Worm (Caenorhabditis elegans) whole organism, L1 larva: ENCODE data around the gene F01G4.4.

Experiments
- C04F5.9 ChIP-seq: sonication (generic microtip); optimal IDR thresholded peaks from 2 replicates; lab custom pipeline; 2016; ENCODE audit warnings: missing genetic modification characterization, missing compliant biosample characterization
- aha-1 ChIP-seq: fragments of 150-350 bp; optimal IDR thresholded peaks from 2 replicates; lab custom pipeline; 2014; ENCODE audit warnings: missing biosample characterization, missing genetic modification characterization
- alr-1 ChIP-seq: fragments of 200-800 bp; sonication (Bioruptor generic); optimal IDR thresholded peaks from 2 replicates; lab custom pipeline; 2018; ENCODE audit warnings: borderline replicate concordance, mild to moderate bottlenecking, missing genetic modification characterization, missing compliant biosample characterization
- aly-2 ChIP-seq: fragments of 150-350 bp; optimal IDR thresholded peaks from 2 replicates; lab custom pipeline; 2014; ENCODE audit warnings: missing biosample characterization, missing genetic modification characterization
- ces-1 ChIP-seq: fragments of 150-350 bp; optimal IDR thresholded peaks from 2 replicates; lab custom pipeline; 2014; ENCODE audit warnings: missing biosample characterization, missing genetic modification reagents, missing genetic modification characterization
- dsc-1 ChIP-seq: sonication (generic microtip); optimal IDR thresholded peaks from 2 replicates; lab custom pipeline; 2016; ENCODE audit warnings: mild to moderate bottlenecking, missing genetic modification characterization, missing compliant biosample characterization
- efl-1 ChIP-seq, 4 experiments: fragments of 150-350 bp; optimal IDR thresholded peaks in 3 of 4; peaks in 1 of 4; 1 replicate in 1 of 4; 2 replicates in 3 of 4; lab custom pipeline; 2014; ENCODE audit warnings: missing biosample characterization in 2 of 4, missing genetic modification characterization in 2 of 4, missing genetic modification reagents in 2 of 4
- egl-13 ChIP-seq: sonication (generic microtip); optimal IDR thresholded peaks from 2 replicates; lab custom pipeline; 2016; ENCODE audit warnings: missing genotype, missing genetic modification reagents, missing genetic modification characterization, missing compliant biosample characterization
- elt-2 ChIP-seq: sonication (generic microtip); optimal IDR thresholded peaks from 2 replicates; lab custom pipeline; 2016; ENCODE audit warnings: missing genetic modification characterization, mild to moderate bottlenecking, inconsistent platforms, missing compliant biosample characterization, missing genetic modification reagents
- elt-3 ChIP-seq, 6 experiments: fragments of 150-350 bp in 1 of 6; sonication (generic microtip); optimal IDR thresholded peaks; 2 replicates each; lab custom pipeline; 2017 to 2018; ENCODE audit warnings: missing biosample characterization in 6 of 6, missing genetic modification characterization in 6 of 6, inconsistent platforms in 1 of 6
- fos-1 ChIP-seq: fragments of 150-350 bp; optimal IDR thresholded peaks from 2 replicates; lab custom pipeline; 2014; ENCODE audit warnings: missing biosample characterization, missing genetic modification characterization
- irx-1 ChIP-seq: sonication (generic microtip); optimal IDR thresholded peaks from 2 replicates; lab custom pipeline; 2016; ENCODE audit warnings: missing genetic modification characterization, missing compliant biosample characterization
- lin-13 ChIP-seq: fragments of 150-350 bp; optimal IDR thresholded peaks from 2 replicates; lab custom pipeline; 2014; ENCODE audit warnings: missing biosample characterization, missing genetic modification reagents, missing genetic modification characterization
- lin-35 ChIP-seq, 2 experiments: fragments of 150-350 bp; optimal IDR thresholded peaks; 2 replicates each; lab custom pipeline; 2014; ENCODE audit warnings: missing biosample characterization in 2 of 2, missing genetic modification characterization in 2 of 2, missing genetic modification reagents in 2 of 2
- lsy-2 ChIP-seq, 2 experiments: fragments of 150-350 bp; optimal IDR thresholded peaks; 2 replicates each; lab custom pipeline; 2014; ENCODE audit warnings: missing biosample characterization in 2 of 2, missing genetic modification characterization in 2 of 2
- mef-2 ChIP-seq: fragments of 150-350 bp; optimal IDR thresholded peaks from 2 replicates; lab custom pipeline; 2014; ENCODE audit warnings: missing biosample characterization, missing genetic modification characterization
- mep-1 ChIP-seq: fragments of 150-350 bp; optimal IDR thresholded peaks from 2 replicates; lab custom pipeline; 2014; ENCODE audit warnings: missing biosample characterization, missing genetic modification characterization
- nhr-11 ChIP-seq: fragments of 150-350 bp; optimal IDR thresholded peaks from 2 replicates; lab custom pipeline; 2014; ENCODE audit warnings: missing biosample characterization, missing genetic modification characterization
- nhr-12 ChIP-seq: sonication (generic microtip); optimal IDR thresholded peaks from 2 replicates; lab custom pipeline; 2017; ENCODE audit warnings: missing biosample characterization, missing genetic modification characterization
- nhr-20 ChIP-seq: sonication (generic microtip); optimal IDR thresholded peaks from 2 replicates; lab custom pipeline; 2016; ENCODE audit warnings: mild to moderate bottlenecking, missing genetic modification characterization, missing compliant biosample characterization
- nhr-237 ChIP-seq: fragments of 150-350 bp; optimal IDR thresholded peaks from 2 replicates; lab custom pipeline; 2014; ENCODE audit warnings: missing biosample characterization, missing genetic modification characterization
- nhr-28 ChIP-seq: fragments of 150-350 bp; optimal IDR thresholded peaks from 2 replicates; lab custom pipeline; 2014; ENCODE audit warnings: missing biosample characterization, missing genetic modification characterization
- nhr-76 ChIP-seq: sonication (generic microtip); optimal IDR thresholded peaks from 2 replicates; lab custom pipeline; 2017; ENCODE audit warnings: missing biosample characterization, missing genetic modification characterization
- nhr-85 ChIP-seq: sonication (generic microtip); peaks from one replicate; lab custom pipeline; 2016; ENCODE audit warnings: missing genetic modification characterization, inconsistent platforms, missing compliant biosample characterization
- nhr-90 ChIP-seq: sonication (generic microtip); optimal IDR thresholded peaks from 2 replicates; lab custom pipeline; 2016; ENCODE audit warnings: mild to moderate bottlenecking, missing genetic modification characterization, missing compliant biosample characterization; ENCODE audit not compliant: poor library complexity
- rnt-1 ChIP-seq: sonication (generic microtip); optimal IDR thresholded peaks from 2 replicates; lab custom pipeline; 2016; ENCODE audit warnings: mild to moderate bottlenecking, missing genetic modification characterization, moderate library complexity, missing compliant biosample characterization
- skn-1 ChIP-seq: fragments of 150-350 bp; optimal IDR thresholded peaks from 2 replicates; lab custom pipeline; 2014; ENCODE audit warnings: missing biosample characterization, missing genetic modification characterization
- snpc-4 ChIP-seq: fragments of 150-350 bp; optimal IDR thresholded peaks from 2 replicates; lab custom pipeline; 2014; ENCODE audit warnings: missing biosample characterization, missing genetic modification characterization
- sox-4 ChIP-seq: sonication (generic microtip); optimal IDR thresholded peaks from 2 replicates; lab custom pipeline; 2016; ENCODE audit warnings: missing genetic modification characterization, missing compliant biosample characterization
- sup-37 ChIP-seq: fragments of 200-800 bp; sonication (Bioruptor generic); optimal IDR thresholded peaks from 2 replicates; lab custom pipeline; 2018; ENCODE audit warnings: mild to moderate bottlenecking, missing genetic modification characterization, missing compliant biosample characterization
- tlp-1 ChIP-seq: fragments of 150-350 bp; optimal IDR thresholded peaks from 2 replicates; lab custom pipeline; 2014; ENCODE audit warnings: missing biosample characterization, missing genetic modification characterization
- unc-86 ChIP-seq: sonication (generic microtip); optimal IDR thresholded peaks from 2 replicates; lab custom pipeline; 2016; ENCODE audit warnings: missing genetic modification characterization, missing compliant biosample characterization
- vab-15 ChIP-seq: sonication (generic microtip); optimal IDR thresholded peaks from 2 replicates; lab custom pipeline; 2017; ENCODE audit warnings: missing genotype, mild to moderate bottlenecking, missing genetic modification characterization, missing compliant biosample characterization
- ztf-11 ChIP-seq, 2 experiments: sonication (generic microtip); optimal IDR thresholded peaks; 2 replicates each; lab custom pipeline; 2016 to 2017; ENCODE audit warnings: missing genetic modification characterization in 2 of 2, missing biosample characterization in 1 of 2, missing compliant biosample characterization in 1 of 2

F01G4.4 gene

ce11 chrIV:11097795-11098194, 45.4 kb upstream of the F01G4.4 start, which contains the start of gene M7.12 (continued):
- TF ChIP-seq mef-2, result no peak
- TF ChIP-seq nhr-12, result no peak
- TF ChIP-seq egl-13, result no peak
- no peak for TF ChIP-seq unc-86 (tag; lab: Kevin White, UChicago)
- TF ChIP-seq ces-1 (GFP tag; lab: Kevin White, UChicago), result no peak
- TF ChIP-seq lsy-2 (tag; optimal IDR thresholded peaks at IDR 0.05; lab: Kevin White, UChicago), result peak in 1 of 2 experiments; percentile 12
- no peak for TF ChIP-seq snpc-4 (tag; lab: Kevin White, UChicago)
- TF ChIP-seq nhr-237 (tag; lab: Kevin White, UChicago), result no peak
- no peak for TF ChIP-seq skn-1 (tag; lab: Kevin White, UChicago)

ce11 chrIV:11100271-11100670, 42.9 kb upstream of the F01G4.4 start, which contains the start of gene str-3:
TSS of gene str-3 (minus strand) at chrIV:11100371.
- TF ChIP-seq alr-1 (tag; lab: Kevin White, UChicago) (no peak), unc-86 (tag; lab: Kevin White, UChicago) (no peak), nhr-237 (tag; lab: Kevin White, UChicago) (no peak)

ce11 chrIV:11101383-11101782, 41.8 kb upstream of the F01G4.4 start, which contains the start of gene srlf-18:
TSS of gene srlf-18 (minus strand) at chrIV:11101483.
- TF ChIP-seq dsc-1 (tag; lab: Kevin White, UChicago), result no peak
- TF ChIP-seq fos-1 (tag; lab: Kevin White, UChicago), result no peak
- no peak for TF ChIP-seq mep-1 (tag; lab: Kevin White, UChicago)
- no peak for TF ChIP-seq vab-15
- TF ChIP-seq mef-2, result no peak
- TF ChIP-seq elt-3 (tag; optimal IDR thresholded peaks at IDR 0.05; lab: Kevin White, UChicago), result no peak
- TF ChIP-seq sox-4 (tag; lab: Kevin White, UChicago), result no peak
- TF ChIP-seq tlp-1, result no peak
- no peak for TF ChIP-seq elt-2 (tag; lab: Kevin White, UChicago)
- no peak for TF ChIP-seq nhr-90 (tag; lab: Kevin White, UChicago)
- TF ChIP-seq rnt-1 (tag; lab: Kevin White, UChicago), result no peak
- TF ChIP-seq lin-35 (GFP tag; optimal IDR thresholded peaks at IDR 0.05; lab: Kevin White, UChicago), result no peak
- TF ChIP-seq nhr-20 (tag; lab: Kevin White, UChicago), result no peak
- TF ChIP-seq nhr-76 (tag; lab: Kevin White, UChicago), result no peak
- no peak for TF ChIP-seq lin-13 (GFP tag; lab: Kevin White, UChicago)
- no peak for TF ChIP-seq aly-2
- TF ChIP-seq nhr-85 (tag; lab: Kevin White, UChicago), result no peak
- TF ChIP-seq ztf-11 (tag; optimal IDR thresholded peaks at IDR 0.05; lab: Kevin White, UChicago), result no peak
- no peak for TF ChIP-seq nhr-28 (tag; lab: Kevin White, UChicago)

- TF ChIP-seq snpc-4 (tag; lab: Kevin White, UChicago) (no peak), irx-1 (no peak), rnt-1 (tag; lab: Kevin White, UChicago) (no peak), sup-37 (GFP tag; lab: Kevin White, UChicago) (no peak), aha-1 (tag; lab: Kevin White, UChicago) (no peak), C04F5.9 (tag; lab: Kevin White, UChicago) (no peak), mef-2 (no peak), nhr-11 (no peak)
Observed at ce11 chrIV:11102608-11103007, 40.5 kb upstream of the F01G4.4 start, which contains the start of gene srlf-17. TSS of gene srlf-17 (minus strand) at chrIV:11102708.

ce11 chrIV:11103501-11103900, 39.6 kb upstream of the F01G4.4 start:
- TF ChIP-seq mep-1 (tag; lab: Kevin White, UChicago) (no peak), nhr-237 (tag; lab: Kevin White, UChicago) (no peak), nhr-85 (tag; lab: Kevin White, UChicago) (peak; percentile 61)
- TF ChIP-seq, all 84 proteins: peak for 1

- TF ChIP-seq efl-1 (optimal IDR thresholded peaks at IDR 0.05; lab: Kevin White, UChicago) (no peak), efl-1 (GFP tag; optimal IDR thresholded peaks at IDR 0.05 in 1 of 2; lab: Kevin White, UChicago) (peak in 1 of 2 experiments; percentile 51), nhr-28 (tag; lab: Kevin White, UChicago) (no peak), nhr-76 (tag; lab: Kevin White, UChicago) (no peak), aha-1 (tag; lab: Kevin White, UChicago) (no peak)
Observed at ce11 chrIV:11105724-11106123, 37.4 kb upstream of the F01G4.4 start, which contains the start of gene srlf-24. TSS of gene srlf-24 (minus strand) at chrIV:11105824.
